Fruit fly (Drosophila melanogaster) S2 (cell line): Measurements from ENCODE around the gene Dpy-30L2.

Experiments
- CG8478 ChIP-seq: fragments of >200 bp; optimal IDR thresholded peaks from 2 replicates; lab custom pipeline; 2018
- CTCF ChIP-seq, 2 experiments: fragments of >200 bp; optimal IDR thresholded peaks; 2 replicates each; lab custom pipeline; 2018

DNA sequence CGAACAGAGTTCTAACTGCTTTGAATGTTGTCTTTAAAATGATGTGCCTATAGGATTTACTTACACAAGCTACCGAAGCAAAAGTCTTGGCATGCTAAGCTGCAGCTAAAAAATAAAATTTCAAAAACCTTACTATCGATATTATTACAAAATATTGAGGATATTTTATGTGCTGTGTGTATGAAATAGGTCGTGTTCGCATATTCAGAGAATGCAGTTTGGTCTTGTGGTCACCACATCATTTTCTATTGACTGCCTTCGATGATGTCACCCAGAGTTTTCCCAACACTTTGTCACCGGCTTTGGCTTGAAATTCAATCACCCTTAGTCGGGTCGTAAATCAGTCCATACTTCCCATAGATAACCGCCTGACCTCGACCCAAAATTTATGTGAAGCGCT is at the start of gene Dpy-30L2:
- no peak for TF ChIP-seq CG8478 (lab: Kevin White, UChicago)
- TF ChIP-seq CTCF (optimal IDR thresholded peaks at IDR 0.05; lab: Kevin White, UChicago), result no peak
